Fruit fly (Drosophila melanogaster) whole organism, embryonic: ENCODE results near the gene CG13126.

ENCODE experiments used
- CG12219 ChIP-seq: fragments of 200-800 bp; sonication (Bioruptor generic); optimal IDR thresholded peaks from 3 replicates; lab custom pipeline; 2018; ENCODE audit warnings: missing biosample characterization, mild to moderate bottlenecking, missing genetic modification characterization
- CG14965 ChIP-seq: fragments of 200-800 bp; sonication (Bioruptor generic); optimal IDR thresholded peaks from 2 replicates; lab custom pipeline; 2016; ENCODE audit warnings: missing biosample characterization, missing genetic modification characterization, borderline replicate concordance
- CG17568 ChIP-seq: fragments of 200-800 bp; sonication (Bioruptor generic); optimal IDR thresholded peaks from 2 replicates; lab custom pipeline; 2018; ENCODE audit warnings: missing biosample characterization, mild to moderate bottlenecking, missing genetic modification characterization, moderate library complexity
- CG18011 ChIP-seq: fragments of 200-800 bp; sonication (Bioruptor generic); optimal IDR thresholded peaks from 2 replicates; lab custom pipeline; 2017; ENCODE audit warnings: missing biosample characterization, missing genetic modification characterization, mild to moderate bottlenecking, moderate library complexity, missing genotype
- CG18764 ChIP-seq: fragments of 200-800 bp; sonication (Bioruptor generic); optimal IDR thresholded peaks from 3 replicates; lab custom pipeline; 2016; ENCODE audit warnings: missing biosample characterization, missing genetic modification characterization
- CG2116 ChIP-seq: fragments of 200-800 bp; sonication (Bioruptor generic); optimal IDR thresholded peaks from 3 replicates; lab custom pipeline; 2018; ENCODE audit warnings: missing biosample characterization, mild to moderate bottlenecking, missing genetic modification characterization
- CG3065 ChIP-seq: fragments of 200-800 bp; sonication (Bioruptor generic); optimal IDR thresholded peaks from 2 replicates; lab custom pipeline; 2016; ENCODE audit warnings: missing biosample characterization, missing genetic modification characterization
- CG34376 ChIP-seq: fragments of 200-800 bp; sonication (Bioruptor generic); optimal IDR thresholded peaks from 2 replicates; lab custom pipeline; 2018; ENCODE audit warnings: missing biosample characterization, mild to moderate bottlenecking, missing genetic modification characterization
- CG4360 ChIP-seq: fragments of 200-800 bp; sonication (Bioruptor generic); IDR thresholded peaks from 2 replicates; pipeline ENCODE4 v1.3.6; 2022; ENCODE audit warnings: missing biosample characterization, missing genetic modification characterization
- CG5245 ChIP-seq: fragments of 200-800 bp; sonication (Bioruptor generic); optimal IDR thresholded peaks from 3 replicates; lab custom pipeline; 2016; ENCODE audit warnings: missing biosample characterization, missing genetic modification characterization
- CG6689 ChIP-seq: fragments of 200-800 bp; sonication (Bioruptor generic); IDR thresholded peaks from 2 replicates; pipeline ENCODE4 v1.3.6; 2022; ENCODE audit warnings: missing biosample characterization, missing genetic modification characterization
- CG7556 ChIP-seq: fragments of 200-800 bp; sonication (Bioruptor generic); optimal IDR thresholded peaks from 2 replicates; lab custom pipeline; 2017; ENCODE audit warnings: missing biosample characterization, mild to moderate bottlenecking, missing genetic modification characterization
- CG7987 ChIP-seq: fragments of 200-800 bp; sonication (Bioruptor generic); optimal IDR thresholded peaks from 2 replicates; lab custom pipeline; 2018; ENCODE audit warnings: missing biosample characterization, mild to moderate bottlenecking, missing genetic modification characterization, moderate library complexity
- CG8290 ChIP-seq, 3 experiments: fragments of 200-800 bp; sonication (Bioruptor generic); optimal IDR thresholded peaks; 2 replicates each; lab custom pipeline; 2016 to 2019; ENCODE audit warnings: missing biosample characterization in 3 of 3, missing genetic modification characterization in 3 of 3, mild to moderate bottlenecking in 2 of 3, moderate library complexity in 1 of 3
- CG8765 ChIP-seq: fragments of 200-800 bp; sonication (Bioruptor generic); IDR thresholded peaks from 2 replicates; pipeline ENCODE4 v1.3.6; 2022; ENCODE audit warnings: missing biosample characterization, missing genetic modification characterization
- CG9437 ChIP-seq: fragments of 200-800 bp; sonication (Bioruptor generic); optimal IDR thresholded peaks from 2 replicates; lab custom pipeline; 2018; ENCODE audit warnings: missing biosample characterization, mild to moderate bottlenecking, missing genetic modification characterization
- Drgx ChIP-seq: fragments of 200-800 bp; sonication (Bioruptor generic); IDR thresholded peaks from 2 replicates; pipeline ENCODE4 v1.3.6; 2022; ENCODE audit warnings: missing biosample characterization, missing genetic modification characterization
- Eip74EF ChIP-seq, 2 experiments: fragments of 200-800 bp in 1 of 2; fragments of >200 bp in 1 of 2; sonication (Bioruptor generic) in 1 of 2; optimal IDR thresholded peaks; 2 replicates each; lab custom pipeline; 2017 to 2019; ENCODE audit warnings: missing biosample characterization in 2 of 2, missing genetic modification characterization in 2 of 2, mild to moderate bottlenecking in 1 of 2, moderate library complexity in 1 of 2
- Fer2 ChIP-seq: fragments of 200-800 bp; sonication (Bioruptor generic); optimal IDR thresholded peaks from 2 replicates; lab custom pipeline; 2018; ENCODE audit warnings: missing biosample characterization, mild to moderate bottlenecking, missing genetic modification characterization, moderate library complexity
- H15 ChIP-seq: fragments of 200-800 bp; sonication (Bioruptor generic); IDR thresholded peaks from 3 replicates; pipeline ENCODE4 v1.3.6; 2022; ENCODE audit warnings: missing biosample characterization, missing genetic modification characterization
- H2.0 ChIP-seq: fragments of 200-800 bp; sonication (Bioruptor generic); IDR thresholded peaks from 2 replicates; pipeline ENCODE4 v1.3.6; 2022; ENCODE audit warnings: missing biosample characterization, missing genetic modification characterization
- Jarid2 ChIP-seq: fragments of 200-800 bp; sonication (Bioruptor generic); optimal IDR thresholded peaks from 3 replicates; lab custom pipeline; 2017; ENCODE audit warnings: mild to moderate bottlenecking, missing biosample characterization, missing genetic modification reagents, missing genetic modification characterization
- Neu2 ChIP-seq: fragments of 200-800 bp; sonication (Bioruptor generic); optimal IDR thresholded peaks from 3 replicates; lab custom pipeline; 2016; ENCODE audit warnings: missing biosample characterization, missing genetic modification characterization, borderline replicate concordance
- NfI ChIP-seq: fragments of 200-800 bp; sonication (Bioruptor generic); optimal IDR thresholded peaks from 3 replicates; lab custom pipeline; 2018; ENCODE audit warnings: missing biosample characterization, mild to moderate bottlenecking, missing genetic modification characterization, moderate library complexity
- Opbp ChIP-seq: fragments of 200-800 bp; sonication (Bioruptor generic); IDR thresholded peaks from 3 replicates; pipeline ENCODE4 v1.3.6; 2022; ENCODE audit warnings: missing biosample characterization, missing genetic modification characterization; ENCODE audit not compliant: partially characterized antibody
- PHDP ChIP-seq: fragments of 200-800 bp; sonication (Bioruptor generic); optimal IDR thresholded peaks from 3 replicates; lab custom pipeline; 2018; ENCODE audit warnings: missing biosample characterization, mild to moderate bottlenecking, missing genetic modification characterization, moderate library complexity
- Pdp1 ChIP-seq, 2 experiments: fragments of 200-800 bp; sonication (Bioruptor generic); optimal IDR thresholded peaks; 3 replicates each; lab custom pipeline; 2016; ENCODE audit warnings: missing biosample characterization in 2 of 2, missing genetic modification characterization in 2 of 2, mild to moderate bottlenecking in 1 of 2, moderate library complexity in 1 of 2
- Tbp ChIP-seq: fragments of >200 bp; optimal IDR thresholded peaks from 2 replicates; lab custom pipeline; 2018; ENCODE audit warnings: missing biosample characterization, missing genetic modification characterization
- Usf ChIP-seq: fragments of 200-800 bp; sonication (Bioruptor generic); optimal IDR thresholded peaks from 2 replicates; lab custom pipeline; 2017; ENCODE audit warnings: missing genotype, missing biosample characterization, missing genetic modification characterization
- cad ChIP-seq: fragments of >200 bp; optimal IDR thresholded peaks from 2 replicates; lab custom pipeline; 2017; ENCODE audit warnings: missing biosample characterization, missing genetic modification characterization
- corto ChIP-seq: fragments of 200-800 bp; sonication (Bioruptor generic); optimal IDR thresholded peaks from 2 replicates; lab custom pipeline; 2016; ENCODE audit warnings: missing biosample characterization, mild to moderate bottlenecking, missing genetic modification characterization, moderate library complexity
- da ChIP-seq: fragments of 200-800 bp; sonication (Bioruptor generic); optimal IDR thresholded peaks from 2 replicates; lab custom pipeline; 2016; ENCODE audit warnings: missing biosample characterization, missing genetic modification characterization
- dmrt99B ChIP-seq: fragments of 200-800 bp; sonication (Bioruptor generic); optimal IDR thresholded peaks from 2 replicates; lab custom pipeline; 2018; ENCODE audit warnings: missing biosample characterization, mild to moderate bottlenecking, missing genetic modification characterization, moderate library complexity
- en ChIP-seq: fragments of 200-800 bp; sonication (Bioruptor generic); optimal IDR thresholded peaks from 2 replicates; lab custom pipeline; 2016; ENCODE audit warnings: missing biosample characterization, missing genetic modification characterization
- gt ChIP-seq: fragments of 200-800 bp; sonication (Bioruptor generic); IDR thresholded peaks from 2 replicates; pipeline ENCODE4 v1.3.6; 2022; ENCODE audit warnings: missing biosample characterization, missing genetic modification characterization
- kni ChIP-seq: fragments of 200-800 bp; sonication (Bioruptor generic); optimal IDR thresholded peaks from 3 replicates; lab custom pipeline; 2017; ENCODE audit warnings: mild to moderate bottlenecking, missing biosample characterization, missing genetic modification reagents, missing genetic modification characterization
- lola ChIP-seq, 3 experiments: fragments of >200 bp in 2 of 3; fragments of 200-800 bp in 1 of 3; sonication (Bioruptor generic) in 1 of 3; optimal IDR thresholded peaks; 2 replicates each; lab custom pipeline; 2017 to 2019; ENCODE audit warnings: missing biosample characterization in 3 of 3, missing genetic modification characterization in 3 of 3, mild to moderate bottlenecking in 1 of 3, moderate library complexity in 1 of 3
- maf-S ChIP-seq: fragments of 200-800 bp; sonication (Bioruptor generic); optimal IDR thresholded peaks from 2 replicates; lab custom pipeline; 2016; ENCODE audit warnings: missing biosample characterization, missing genetic modification characterization
- nom ChIP-seq: fragments of 200-800 bp; sonication (Bioruptor generic); optimal IDR thresholded peaks from 2 replicates; lab custom pipeline; 2017; ENCODE audit warnings: missing biosample characterization, missing genetic modification characterization, mild to moderate bottlenecking, moderate library complexity, missing genetic modification reagents
- oc ChIP-seq: fragments of 200-800 bp; sonication (Bioruptor generic); optimal IDR thresholded peaks from 2 replicates; lab custom pipeline; 2018; ENCODE audit warnings: missing biosample characterization, mild to moderate bottlenecking, missing genetic modification characterization, moderate library complexity
- pfk ChIP-seq: fragments of 200-800 bp; sonication (Bioruptor generic); optimal IDR thresholded peaks from 2 replicates; lab custom pipeline; 2018; ENCODE audit warnings: missing biosample characterization, mild to moderate bottlenecking, missing genetic modification characterization, moderate library complexity
- pho ChIP-seq: fragments of 200-800 bp; sonication (Bioruptor generic); optimal IDR thresholded peaks from 2 replicates; lab custom pipeline; 2016; ENCODE audit warnings: missing biosample characterization, missing genetic modification characterization
- pros ChIP-seq: fragments of 200-800 bp; sonication (Bioruptor generic); optimal IDR thresholded peaks from 3 replicates; lab custom pipeline; 2019; ENCODE audit warnings: missing biosample characterization, mild to moderate bottlenecking, missing genetic modification characterization, moderate library complexity
- sd ChIP-seq: fragments of 200-800 bp; sonication (Bioruptor generic); optimal IDR thresholded peaks from 3 replicates; lab custom pipeline; 2018; ENCODE audit warnings: missing biosample characterization, mild to moderate bottlenecking, missing genetic modification characterization, moderate library complexity
- slbo ChIP-seq: fragments of 200-800 bp; sonication (Bioruptor generic); IDR thresholded peaks from 2 replicates; pipeline ENCODE4 v1.3.6; 2022; ENCODE audit warnings: missing biosample characterization, missing genetic modification characterization
- stwl ChIP-seq: fragments of 200-800 bp; sonication (Bioruptor generic); optimal IDR thresholded peaks from 3 replicates; lab custom pipeline; 2018; ENCODE audit warnings: missing biosample characterization, mild to moderate bottlenecking, missing genetic modification characterization, moderate library complexity
- tgo ChIP-seq: fragments of 200-800 bp; sonication (Bioruptor generic); IDR thresholded peaks from 3 replicates; pipeline ENCODE4 v1.3.6; 2022; ENCODE audit warnings: missing biosample characterization, missing genetic modification characterization

CG13126 gene

DNA sequence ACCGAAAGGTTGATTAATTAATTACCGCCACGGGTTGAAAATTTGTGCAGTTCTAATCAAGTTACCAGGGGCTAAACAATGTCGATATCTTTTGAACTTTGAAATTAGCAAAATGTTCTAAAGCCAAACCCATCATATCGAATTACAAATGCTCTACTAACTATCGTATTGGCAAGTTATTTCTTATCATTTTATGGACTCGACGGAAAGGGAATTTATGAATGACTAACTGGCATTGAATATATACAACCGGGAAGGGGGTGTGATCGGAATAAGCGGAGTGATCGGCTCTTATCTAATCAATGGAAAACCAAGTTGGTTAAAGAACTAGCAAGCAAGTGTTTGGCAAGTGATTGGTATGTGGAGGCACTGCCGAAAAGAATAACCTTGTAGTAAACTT is 10.5 kb downstream of the CG13126 start (continued):
- TF ChIP-seq kni (GFP tag; lab: Kevin White, UChicago) (no peak), CG7987 (GFP tag; lab: Kevin White, UChicago) (no peak), CG14965 (GFP tag; lab: Kevin White, UChicago) (no peak), slbo (no peak; the same call in 1 of the 2 replicates), PHDP (tag; lab: Kevin White, UChicago) (peak; percentile 3), NfI (peak; percentile 23), Drgx (GFP tag; lab: Robert Waterston, UW) (no peak), pfk (no peak), CG4360 (GFP tag; lab: Robert Waterston, UW) (no peak), maf-S (GFP tag; lab: Kevin White, UChicago) (peak; percentile 3), CG34376 (GFP tag; lab: Kevin White, UChicago) (peak; percentile 84), Pdp1 (GFP tag; optimal IDR thresholded peaks at IDR 0.05; lab: Kevin White, UChicago) (peak in 1 of 2 experiments; percentile 32), CG12219 (GFP tag; lab: Kevin White, UChicago) (peak; percentile 29), H2.0 (GFP tag; lab: Robert Waterston, UW) (no peak), cad (GFP tag; lab: Kevin White, UChicago) (no peak), CG7556 (GFP tag; lab: Kevin White, UChicago) (no peak), gt (GFP tag; lab: Robert Waterston, UW) (no peak), CG6689 (GFP tag; lab: Robert Waterston, UW) (no peak), CG5245 (GFP tag; lab: Kevin White, UChicago) (no peak), CG3065 (GFP tag; lab: Kevin White, UChicago) (no peak), dmrt99B (tag; lab: Kevin White, UChicago) (no peak), oc (tag; lab: Kevin White, UChicago) (no peak)

DNA sequence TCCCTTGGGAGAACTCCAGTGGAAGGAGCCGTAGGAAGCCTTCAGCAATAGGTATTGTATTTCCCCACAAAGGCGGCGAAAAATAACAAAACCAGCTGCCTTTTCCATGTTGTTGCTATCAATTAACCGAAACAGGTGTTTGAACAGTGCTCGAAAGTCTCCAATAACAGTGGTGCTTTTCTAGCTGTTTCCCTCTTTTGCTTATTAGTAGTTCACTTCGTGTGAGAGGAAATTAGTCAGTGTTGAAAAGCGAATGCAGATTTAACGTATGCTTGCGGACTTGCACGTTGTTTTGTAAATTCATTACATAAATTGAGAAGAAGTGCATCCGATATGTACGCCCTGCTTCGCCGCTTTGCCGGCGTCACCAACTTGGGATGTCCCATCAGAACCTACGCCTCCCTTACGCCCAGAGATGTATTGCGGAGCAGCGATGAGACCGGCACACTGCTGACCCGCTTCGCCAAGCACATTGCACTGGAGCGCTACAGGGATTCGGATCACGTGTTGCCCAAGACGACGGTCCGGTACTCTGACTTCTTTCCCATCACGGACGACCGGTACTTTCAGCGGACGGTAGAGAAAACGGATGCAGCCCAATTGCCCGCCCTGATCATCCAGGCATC is 15.2 kb downstream of the CG13126 start, which contains the start of the genes Datp and CG4619:
Datp (minus strand) TSS at position 160 of the 626 bp plus-strand sequence.
CG4619 (plus strand) TSS at position 233 of the 626 bp plus-strand sequence.
- TF ChIP-seq CG18764 (GFP tag; lab: Kevin White, UChicago), result peak; percentile 32
- peak; percentile 36; the same call in 1 of the 2 replicates for TF ChIP-seq Drgx (GFP tag; lab: Robert Waterston, UW)
- TF ChIP-seq pros (GFP tag; lab: Kevin White, UChicago), result no peak
- TF ChIP-seq Eip74EF (GFP tag; optimal IDR thresholded peaks at IDR 0.05; lab: Kevin White, UChicago), result no peak
- TF ChIP-seq CG2116 (GFP tag; lab: Kevin White, UChicago), result peak; percentile 29
- TF ChIP-seq corto (GFP tag; lab: Kevin White, UChicago), result no peak
- no peak for TF ChIP-seq CG18011
- no peak for TF ChIP-seq Opbp (GFP tag; lab: Robert Waterston, UW)
- TF ChIP-seq Fer2 (tag; lab: Kevin White, UChicago), result no peak
- TF ChIP-seq CG8765 (GFP tag; lab: Robert Waterston, UW), result no peak
- no peak for TF ChIP-seq gt (GFP tag; lab: Robert Waterston, UW)
- no peak for TF ChIP-seq Usf (GFP tag; lab: Kevin White, UChicago)
- TF ChIP-seq stwl (tag; lab: Kevin White, UChicago), result peak; percentile 78
- peak; percentile 49 for TF ChIP-seq da (GFP tag; lab: Kevin White, UChicago)
- TF ChIP-seq sd, result no peak
- TF ChIP-seq CG8290 (GFP tag; optimal IDR thresholded peaks at IDR 0.05; lab: Kevin White, UChicago), result no peak
- no peak for TF ChIP-seq CG8290 (tag; optimal IDR thresholded peaks at IDR 0.05; lab: Kevin White, UChicago)
- peak; percentile 93 for TF ChIP-seq CG9437 (GFP tag; lab: Kevin White, UChicago)
- TF ChIP-seq Neu2, result peak; percentile 50
- peak; percentile 6 for TF ChIP-seq Jarid2 (GFP tag; lab: Kevin White, UChicago)
- TF ChIP-seq pho (GFP tag; lab: Kevin White, UChicago), result peak; percentile 38
- peak; percentile 30 for TF ChIP-seq CG7987 (GFP tag; lab: Kevin White, UChicago)
- TF ChIP-seq Tbp, result no peak
- no peak for TF ChIP-seq nom (GFP tag; lab: Kevin White, UChicago)
- no peak for TF ChIP-seq lola (GFP tag; optimal IDR thresholded peaks at IDR 0.05; lab: Kevin White, UChicago)
- TF ChIP-seq tgo (GFP tag; lab: Robert Waterston, UW), result no peak
- TF ChIP-seq CG17568 (GFP tag; lab: Kevin White, UChicago), result no peak
- TF ChIP-seq en (GFP tag; lab: Kevin White, UChicago), result no peak
- peak; percentile 65; the same call in 2 of the 3 replicates for TF ChIP-seq H15 (GFP tag; lab: Robert Waterston, UW)
